Fruit fly (Drosophila melanogaster) whole organism, embryonic: ENCODE measurements around the gene Lim3.

Source experiments
- Adf1 ChIP-seq: fragments of 200-800 bp; sonication (Bioruptor generic); IDR thresholded peaks from 2 replicates; pipeline ENCODE4 v1.3.6; 2022; ENCODE audit warnings: missing biosample characterization, missing genetic modification characterization
- CG10543 ChIP-seq: fragments of 200-800 bp; sonication (Bioruptor generic); optimal IDR thresholded peaks from 3 replicates; lab custom pipeline; 2017; ENCODE audit warnings: missing biosample characterization, mild to moderate bottlenecking, missing genetic modification characterization, moderate library complexity
- CG11085 ChIP-seq: fragments of 200-800 bp; sonication (Bioruptor generic); IDR thresholded peaks from 2 replicates; pipeline ENCODE4 v1.3.6; 2022; ENCODE audit warnings: missing biosample characterization, missing genetic modification characterization
- CG13894 ChIP-seq: fragments of 200-800 bp; sonication (Bioruptor generic); optimal IDR thresholded peaks from 3 replicates; lab custom pipeline; 2018; ENCODE audit warnings: missing biosample characterization, mild to moderate bottlenecking, missing genetic modification characterization, moderate library complexity
- CG14014 ChIP-seq: fragments of 200-800 bp; sonication (Bioruptor generic); IDR thresholded peaks from 2 replicates; pipeline ENCODE4 v1.3.6; 2022; ENCODE audit warnings: missing biosample characterization, missing genetic modification characterization
- CG18011 ChIP-seq: fragments of 200-800 bp; sonication (Bioruptor generic); optimal IDR thresholded peaks from 2 replicates; lab custom pipeline; 2017; ENCODE audit warnings: missing biosample characterization, missing genetic modification characterization, mild to moderate bottlenecking, moderate library complexity, missing genotype
- CG18599 ChIP-seq: fragments of 200-800 bp; sonication (Bioruptor generic); optimal IDR thresholded peaks from 3 replicates; lab custom pipeline; 2017; ENCODE audit warnings: missing biosample characterization, missing genetic modification characterization, mild to moderate bottlenecking, moderate library complexity, missing genetic modification reagents
- CG2120 ChIP-seq: fragments of 200-800 bp; sonication (Bioruptor generic); optimal IDR thresholded peaks from 3 replicates; lab custom pipeline; 2016; ENCODE audit warnings: missing biosample characterization, missing genetic modification characterization
- CG2889 ChIP-seq: fragments of 200-800 bp; sonication (Bioruptor generic); IDR thresholded peaks from 3 replicates; pipeline ENCODE4 v1.3.6; 2022; ENCODE audit warnings: missing biosample characterization, missing genetic modification characterization
- CG3847 ChIP-seq: fragments of 200-800 bp; sonication (Bioruptor generic); IDR thresholded peaks from 2 replicates; pipeline ENCODE4 v1.3.6; 2022; ENCODE audit warnings: missing biosample characterization, missing genetic modification characterization
- CG6175 ChIP-seq: fragments of 200-800 bp; sonication (Bioruptor generic); IDR thresholded peaks from 3 replicates; pipeline ENCODE4 v1.3.6; 2022; ENCODE audit warnings: missing biosample characterization, missing genetic modification characterization
- CG6272 ChIP-seq: fragments of 200-800 bp; sonication (Bioruptor generic); IDR thresholded peaks from 2 replicates; pipeline ENCODE4 v1.3.6; 2022; ENCODE audit warnings: missing biosample characterization, missing genetic modification characterization
- CG8290 ChIP-seq, 3 experiments: fragments of 200-800 bp; sonication (Bioruptor generic); optimal IDR thresholded peaks; 2 replicates each; lab custom pipeline; 2016 to 2019; ENCODE audit warnings: missing biosample characterization in 3 of 3, missing genetic modification characterization in 3 of 3, mild to moderate bottlenecking in 2 of 3, moderate library complexity in 1 of 3
- CG8944 ChIP-seq: fragments of 200-800 bp; sonication (Bioruptor generic); optimal IDR thresholded peaks from 3 replicates; lab custom pipeline; 2016; ENCODE audit warnings: missing biosample characterization, missing genetic modification characterization
- CG9437 ChIP-seq: fragments of 200-800 bp; sonication (Bioruptor generic); optimal IDR thresholded peaks from 2 replicates; lab custom pipeline; 2018; ENCODE audit warnings: missing biosample characterization, mild to moderate bottlenecking, missing genetic modification characterization
- CoRest ChIP-seq: fragments of 200-800 bp; sonication (Bioruptor generic); optimal IDR thresholded peaks from 3 replicates; lab custom pipeline; 2018; ENCODE audit warnings: missing biosample characterization, mild to moderate bottlenecking, missing genetic modification characterization, moderate library complexity
- Drgx ChIP-seq: fragments of 200-800 bp; sonication (Bioruptor generic); IDR thresholded peaks from 2 replicates; pipeline ENCODE4 v1.3.6; 2022; ENCODE audit warnings: missing biosample characterization, missing genetic modification characterization
- E2f2 ChIP-seq: fragments of 200-800 bp; sonication (Bioruptor generic); IDR thresholded peaks from 2 replicates; pipeline ENCODE4 v1.3.6; 2022; ENCODE audit warnings: missing biosample characterization, missing genetic modification characterization
- ERR ChIP-seq: fragments of 200-800 bp; sonication (Bioruptor generic); optimal IDR thresholded peaks from 2 replicates; lab custom pipeline; 2016; ENCODE audit warnings: missing biosample characterization, missing genetic modification characterization
- H15 ChIP-seq: fragments of 200-800 bp; sonication (Bioruptor generic); IDR thresholded peaks from 3 replicates; pipeline ENCODE4 v1.3.6; 2022; ENCODE audit warnings: missing biosample characterization, missing genetic modification characterization
- HHEX ChIP-seq: fragments of 200-800 bp; sonication (Bioruptor generic); optimal IDR thresholded peaks from 3 replicates; lab custom pipeline; 2017; ENCODE audit warnings: missing biosample characterization, mild to moderate bottlenecking, missing genetic modification characterization, missing genetic modification reagents
- Hr3 ChIP-seq: fragments of 200-800 bp; sonication (Bioruptor generic); optimal IDR thresholded peaks from 3 replicates; lab custom pipeline; 2016; ENCODE audit warnings: missing biosample characterization, missing genetic modification characterization
- MBD-R2 ChIP-seq: fragments of 200-800 bp; sonication (Bioruptor generic); IDR thresholded peaks from 2 replicates; pipeline ENCODE4 v1.3.6; 2022; ENCODE audit warnings: missing biosample characterization, missing genetic modification characterization
- MESR4 ChIP-seq: fragments of 200-800 bp; sonication (Bioruptor generic); optimal IDR thresholded peaks from 2 replicates; lab custom pipeline; 2018; ENCODE audit warnings: missing biosample characterization, mild to moderate bottlenecking, missing genetic modification characterization, moderate library complexity
- Oaz ChIP-seq: fragments of 200-800 bp; sonication (Bioruptor generic); IDR thresholded peaks from 2 replicates; pipeline ENCODE4 v1.3.6; 2022; ENCODE audit warnings: missing biosample characterization, missing genetic modification characterization
- Trl ChIP-seq, 3 experiments: fragments of >200 bp in 2 of 3; fragments of 200-800 bp in 1 of 3; sonication (Bioruptor generic) in 1 of 3; optimal IDR thresholded peaks; 2 replicates in 1 of 3; 3 replicates in 2 of 3; lab custom pipeline; 2016 to 2017; ENCODE audit warnings: missing biosample characterization in 1 of 3, missing genetic modification characterization in 1 of 3
- al ChIP-seq: fragments of 200-800 bp; sonication (Bioruptor generic); IDR thresholded peaks from 2 replicates; pipeline ENCODE4 v1.3.6; 2022; ENCODE audit warnings: missing biosample characterization, missing genetic modification characterization
- bowl ChIP-seq: fragments of 200-800 bp; sonication (Bioruptor generic); IDR thresholded peaks from 2 replicates; pipeline ENCODE4 v1.3.6; 2022; ENCODE audit warnings: missing biosample characterization, missing genetic modification characterization
- bsh ChIP-seq, 2 experiments: fragments of 200-800 bp; sonication (Bioruptor generic); optimal IDR thresholded peaks; 2 replicates each; lab custom pipeline; 2017 to 2018; ENCODE audit warnings: mild to moderate bottlenecking in 2 of 2, missing biosample characterization in 2 of 2, missing genetic modification characterization in 2 of 2, moderate library complexity in 1 of 2
- chinmo ChIP-seq: fragments of 200-800 bp; sonication (Bioruptor generic); IDR thresholded peaks from 4 replicates; pipeline ENCODE4 v1.3.6; 2022; ENCODE audit warnings: missing biosample characterization, missing genetic modification characterization; ENCODE audit not compliant: partially characterized antibody
- crol ChIP-seq: fragments of 200-800 bp; sonication (Bioruptor generic); IDR thresholded peaks from 2 replicates; pipeline ENCODE4 v1.3.6; 2022; ENCODE audit warnings: missing biosample characterization, missing genetic modification characterization
- danr ChIP-seq: fragments of 200-800 bp; sonication (Bioruptor generic); IDR thresholded peaks from 2 replicates; pipeline ENCODE4 v1.3.6; 2022; ENCODE audit warnings: missing biosample characterization, missing genetic modification characterization
- en ChIP-seq: fragments of 200-800 bp; sonication (Bioruptor generic); optimal IDR thresholded peaks from 2 replicates; lab custom pipeline; 2016; ENCODE audit warnings: missing biosample characterization, missing genetic modification characterization
- fu2 ChIP-seq: fragments of 200-800 bp; sonication (Bioruptor generic); optimal IDR thresholded peaks from 2 replicates; lab custom pipeline; 2016; ENCODE audit warnings: missing biosample characterization, missing genetic modification characterization
- gfzf ChIP-seq: fragments of 200-800 bp; sonication (Bioruptor generic); optimal IDR thresholded peaks from 2 replicates; lab custom pipeline; 2016; ENCODE audit warnings: missing biosample characterization, mild to moderate bottlenecking, missing genetic modification characterization, moderate library complexity
- grau ChIP-seq: fragments of 200-800 bp; optimal IDR thresholded peaks from 3 replicates; lab custom pipeline; 2019; ENCODE audit warnings: missing biosample characterization, mild to moderate bottlenecking, missing genetic modification characterization, moderate library complexity
- lab ChIP-seq: fragments of 200-800 bp; sonication (Bioruptor generic); optimal IDR thresholded peaks from 3 replicates; lab custom pipeline; 2017; ENCODE audit warnings: missing biosample characterization, missing genetic modification characterization, mild to moderate bottlenecking, moderate library complexity, missing genetic modification reagents
- nom ChIP-seq: fragments of 200-800 bp; sonication (Bioruptor generic); optimal IDR thresholded peaks from 2 replicates; lab custom pipeline; 2017; ENCODE audit warnings: missing biosample characterization, missing genetic modification characterization, mild to moderate bottlenecking, moderate library complexity, missing genetic modification reagents
- pfk ChIP-seq: fragments of 200-800 bp; sonication (Bioruptor generic); optimal IDR thresholded peaks from 2 replicates; lab custom pipeline; 2018; ENCODE audit warnings: missing biosample characterization, mild to moderate bottlenecking, missing genetic modification characterization, moderate library complexity
- schlank ChIP-seq: fragments of 200-800 bp; sonication (Bioruptor generic); optimal IDR thresholded peaks from 2 replicates; lab custom pipeline; 2018; ENCODE audit warnings: missing biosample characterization, mild to moderate bottlenecking, missing genetic modification characterization
- sd ChIP-seq: fragments of 200-800 bp; sonication (Bioruptor generic); optimal IDR thresholded peaks from 3 replicates; lab custom pipeline; 2018; ENCODE audit warnings: missing biosample characterization, mild to moderate bottlenecking, missing genetic modification characterization, moderate library complexity
- slou ChIP-seq: fragments of 200-800 bp; sonication (Bioruptor generic); optimal IDR thresholded peaks from 3 replicates; lab custom pipeline; 2016; ENCODE audit warnings: missing biosample characterization, missing genetic modification characterization
- sqz ChIP-seq: fragments of 200-800 bp; sonication (Bioruptor generic); optimal IDR thresholded peaks from 3 replicates; lab custom pipeline; 2018; ENCODE audit warnings: missing biosample characterization, mild to moderate bottlenecking, missing genetic modification characterization
- ssp ChIP-seq: fragments of 200-800 bp; sonication (Bioruptor generic); IDR thresholded peaks from 2 replicates; pipeline ENCODE4 v1.3.6; 2022; ENCODE audit warnings: missing biosample characterization, missing genetic modification characterization
- sug ChIP-seq: fragments of 200-800 bp; optimal IDR thresholded peaks from 2 replicates; lab custom pipeline; 2019; ENCODE audit warnings: missing biosample characterization, mild to moderate bottlenecking, missing genetic modification characterization, moderate library complexity
- unpg ChIP-seq: fragments of 200-800 bp; sonication (Bioruptor generic); optimal IDR thresholded peaks from 3 replicates; lab custom pipeline; 2018; ENCODE audit warnings: missing biosample characterization, mild to moderate bottlenecking, missing genetic modification characterization, moderate library complexity
- wek ChIP-seq: fragments of 200-800 bp; sonication (Bioruptor generic); optimal IDR thresholded peaks from 3 replicates; lab custom pipeline; 2018; ENCODE audit warnings: missing biosample characterization, mild to moderate bottlenecking, missing genetic modification characterization, moderate library complexity

Lim3 gene

dm6 chr2L:19146047-19146446, 37.8 kb upstream of the Lim3 start (continued):
- TF ChIP-seq en (no peak), E2f2 (GFP tag; lab: Robert Waterston, UW) (no peak), wek (GFP tag; lab: Kevin White, UChicago) (no peak), danr (GFP tag; lab: Robert Waterston, UW) (no peak), CG18599 (GFP tag; lab: Kevin White, UChicago) (no peak), CG8290 (GFP tag; optimal IDR thresholded peaks at IDR 0.05; lab: Kevin White, UChicago) (no peak), CG8290 (tag; optimal IDR thresholded peaks at IDR 0.05; lab: Kevin White, UChicago) (no peak), sd (tag; lab: Kevin White, UChicago) (no peak), Trl (optimal IDR thresholded peaks at IDR 0.05; lab: Kevin White, UChicago) (no peak), Trl (GFP tag; optimal IDR thresholded peaks at IDR 0.05; lab: Kevin White, UChicago) (no peak), CG11085 (GFP tag; lab: Robert Waterston, UW) (no peak)

- peak; percentile 47; the same call in 1 of the 2 replicates for TF ChIP-seq Drgx (GFP tag; lab: Robert Waterston, UW)
- no peak for TF ChIP-seq gfzf
- peak; percentile 60; the same call in 1 of the 3 replicates for TF ChIP-seq CG6175 (GFP tag; lab: Robert Waterston, UW)
- TF ChIP-seq bsh (GFP tag; optimal IDR thresholded peaks at IDR 0.05; lab: Kevin White, UChicago): peak in 1 of 2 experiments; percentile 19
- peak; percentile 77 for TF ChIP-seq crol (GFP tag; lab: Robert Waterston, UW)
- peak; percentile 14; the same call in 1 of the 2 replicates for TF ChIP-seq Adf1 (GFP tag; lab: Robert Waterston, UW)
- TF ChIP-seq nom: peak; percentile 83
- TF ChIP-seq Hr3 (GFP tag; lab: Kevin White, UChicago): no peak
- TF ChIP-seq chinmo (GFP tag; lab: Robert Waterston, UW): peak; percentile 89; the same call in 2 of the 4 replicates
- no peak for TF ChIP-seq slou (GFP tag; lab: Kevin White, UChicago)
- TF ChIP-seq H15: no peak
- TF ChIP-seq pfk (GFP tag; lab: Kevin White, UChicago): peak; percentile 88
- no peak for TF ChIP-seq sug (tag; lab: Kevin White, UChicago)
- peak; percentile 78 for TF ChIP-seq CG13894
These were observed 35.9 kb upstream of the Lim3 start for dm6 chr2L:19144115-19144514.

- TF ChIP-seq grau (tag; lab: Kevin White, UChicago) (peak; percentile 17), ERR (GFP tag; lab: Kevin White, UChicago) (no peak), CoRest (peak; percentile 11), CG18011 (GFP tag; lab: Kevin White, UChicago) (no peak), CG6272 (no peak), sqz (GFP tag; lab: Kevin White, UChicago) (no peak), unpg (peak; percentile 19), Oaz (GFP tag; lab: Robert Waterston, UW) (no peak), CG14014 (GFP tag; lab: Robert Waterston, UW) (no peak), CG10543 (GFP tag; lab: Kevin White, UChicago) (no peak), bowl (GFP tag; lab: Robert Waterston, UW) (no peak), CG9437 (GFP tag; lab: Kevin White, UChicago) (no peak), HHEX (peak; percentile 4), CG3847 (no peak), MESR4 (no peak), fu2 (GFP tag; lab: Kevin White, UChicago) (no peak), lab (no peak), MBD-R2 (no peak), schlank (no peak), CG2889 (GFP tag; lab: Robert Waterston, UW) (no peak), ssp (GFP tag; lab: Robert Waterston, UW) (peak; percentile 20; the same call in 1 of the 2 replicates), al (no peak), CG8944 (no peak), CG2120 (peak; percentile 34)
These were observed 34.1 kb upstream of the Lim3 start for dm6 chr2L:19142176-19142870.
